Worm (Caenorhabditis elegans) whole organism, L3 larva: Measurements from ENCODE around the gene lite-1.
A peak's percentile ranks its signal among the peaks of the same experiment; 100 is the strongest.

Source experiments
- R02D3.7 ChIP-seq: fragments of 150-350 bp; optimal IDR thresholded peaks from 2 replicates; lab custom pipeline; 2014; ENCODE audit warnings: missing biosample characterization, missing genetic modification characterization
- ama-1 ChIP-seq: fragments of 150-350 bp; optimal IDR thresholded peaks from 2 replicates; lab custom pipeline; 2018
- ceh-28 ChIP-seq: fragments of 150-350 bp; optimal IDR thresholded peaks from 2 replicates; lab custom pipeline; 2014; ENCODE audit warnings: missing biosample characterization, missing genetic modification reagents, missing genetic modification characterization
- ceh-82 ChIP-seq: fragments of 150-350 bp; optimal IDR thresholded peaks from 2 replicates; lab custom pipeline; 2014; ENCODE audit warnings: missing biosample characterization, missing genetic modification characterization
- elt-1 ChIP-seq: fragments of 150-350 bp; optimal IDR thresholded peaks from 2 replicates; lab custom pipeline; 2014; ENCODE audit warnings: missing biosample characterization, missing genetic modification characterization
- fkh-10 ChIP-seq: sonication (generic microtip); optimal IDR thresholded peaks from 2 replicates; lab custom pipeline; 2017; ENCODE audit warnings: missing biosample characterization, missing genetic modification reagents, missing genetic modification characterization
- fos-1 ChIP-seq: fragments of 150-350 bp; optimal IDR thresholded peaks from 2 replicates; lab custom pipeline; 2014; ENCODE audit warnings: missing biosample characterization, missing genetic modification characterization
- lin-15B ChIP-seq: fragments of 150-350 bp; optimal IDR thresholded peaks from 2 replicates; lab custom pipeline; 2014; ENCODE audit warnings: missing biosample characterization, missing genetic modification characterization
- nhr-237 ChIP-seq: fragments of 150-350 bp; optimal IDR thresholded peaks from 2 replicates; lab custom pipeline; 2014; ENCODE audit warnings: missing biosample characterization, missing genetic modification characterization
- nhr-25 ChIP-seq: sonication (generic microtip); optimal IDR thresholded peaks from 2 replicates; lab custom pipeline; 2017; ENCODE audit warnings: missing biosample characterization, missing genetic modification characterization
- pqm-1 ChIP-seq: fragments of 150-350 bp; optimal IDR thresholded peaks from 2 replicates; lab custom pipeline; 2017; ENCODE audit warnings: missing biosample characterization, missing genetic modification characterization, inconsistent platforms
- skn-1 ChIP-seq: fragments of 150-350 bp; optimal IDR thresholded peaks from 2 replicates; lab custom pipeline; 2014; ENCODE audit warnings: missing biosample characterization, missing genetic modification characterization
- snpc-4 ChIP-seq: fragments of 150-350 bp; optimal IDR thresholded peaks from 2 replicates; lab custom pipeline; 2014; ENCODE audit warnings: missing biosample characterization, missing genetic modification characterization
- unc-62 ChIP-seq: fragments of 150-350 bp; sonication (generic microtip); optimal IDR thresholded peaks from 4 replicates; lab custom pipeline; 2014; ENCODE audit warnings: missing biosample characterization, missing genetic modification reagents, missing genetic modification characterization

DNA sequence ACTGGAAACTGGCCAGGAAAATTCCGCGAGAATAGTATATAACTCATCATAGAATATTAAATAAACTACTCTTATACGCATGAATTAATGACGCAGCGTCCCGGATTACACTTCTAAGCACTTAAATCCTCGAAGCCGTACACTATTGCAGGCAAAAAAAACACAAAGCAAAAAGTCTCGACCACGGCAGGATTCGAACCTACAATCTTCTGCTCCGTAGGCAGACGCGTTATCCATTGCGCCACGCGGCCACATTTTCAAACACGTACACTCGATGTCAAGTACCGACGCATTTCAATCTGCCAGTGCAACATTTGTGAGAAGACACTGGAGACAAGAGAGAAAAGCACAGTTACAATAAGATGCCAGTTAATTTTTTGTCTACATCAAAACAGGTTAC lies 10.7 kb downstream of the lite-1 start:
- no peak for TF ChIP-seq unc-62 (GFP tag; lab: Kevin White, UChicago)
- no peak for TF ChIP-seq pqm-1 (tag; lab: Kevin White, UChicago)
- TF ChIP-seq ceh-82 (tag; lab: Kevin White, UChicago), result no peak
- TF ChIP-seq elt-1 (tag; lab: Kevin White, UChicago), result no peak
- TF ChIP-seq fos-1 (tag; lab: Kevin White, UChicago), result no peak
- TF ChIP-seq R02D3.7 (tag; lab: Kevin White, UChicago), result peak; percentile 12
- no peak for TF ChIP-seq lin-15B (tag; lab: Kevin White, UChicago)
- TF ChIP-seq ceh-28, result no peak
- TF ChIP-seq skn-1, result peak; percentile 15
- no peak for TF ChIP-seq fkh-10 (GFP tag; lab: Kevin White, UChicago)
- TF ChIP-seq snpc-4 (tag; lab: Kevin White, UChicago), result no peak
- TF ChIP-seq ama-1 (lab: Kevin White, UChicago), result no peak
- peak; percentile 53 for TF ChIP-seq nhr-25 (tag; lab: Kevin White, UChicago)
- no peak for TF ChIP-seq nhr-237
